Fruit fly (Drosophila melanogaster) whole organism, embryonic: ENCODE measurements around the gene CG43998.

Source experiments
- CG10147 ChIP-seq: fragments of 200-800 bp; sonication (Bioruptor generic); optimal IDR thresholded peaks from 2 replicates; lab custom pipeline; 2019; ENCODE audit warnings: missing biosample characterization, mild to moderate bottlenecking, missing genetic modification characterization, moderate library complexity
- CG10431 ChIP-seq: fragments of 200-800 bp; sonication (Bioruptor generic); optimal IDR thresholded peaks from 3 replicates; lab custom pipeline; 2018; ENCODE audit warnings: missing biosample characterization, mild to moderate bottlenecking, missing genetic modification characterization
- CG12104 ChIP-seq: fragments of 200-800 bp; sonication (Bioruptor generic); optimal IDR thresholded peaks from 3 replicates; lab custom pipeline; 2016; ENCODE audit warnings: missing biosample characterization, missing genetic modification characterization
- CG12219 ChIP-seq: fragments of 200-800 bp; sonication (Bioruptor generic); optimal IDR thresholded peaks from 3 replicates; lab custom pipeline; 2018; ENCODE audit warnings: missing biosample characterization, mild to moderate bottlenecking, missing genetic modification characterization
- CG12744 ChIP-seq: fragments of 200-800 bp; sonication (Bioruptor generic); optimal IDR thresholded peaks from 2 replicates; lab custom pipeline; 2016; ENCODE audit warnings: missing biosample characterization, missing genetic modification characterization
- CG14710 ChIP-seq: fragments of 200-800 bp; sonication (Bioruptor generic); optimal IDR thresholded peaks from 3 replicates; lab custom pipeline; 2019; ENCODE audit warnings: missing biosample characterization, mild to moderate bottlenecking, missing genetic modification characterization, moderate library complexity
- CG15269 ChIP-seq: fragments of 200-800 bp; sonication (Bioruptor generic); optimal IDR thresholded peaks from 2 replicates; lab custom pipeline; 2018; ENCODE audit warnings: missing biosample characterization, mild to moderate bottlenecking, missing genetic modification characterization, moderate library complexity
- CG15479 ChIP-seq: fragments of 200-800 bp; sonication (Bioruptor generic); optimal IDR thresholded peaks from 3 replicates; lab custom pipeline; 2019; ENCODE audit warnings: missing biosample characterization, mild to moderate bottlenecking, missing genetic modification characterization, moderate library complexity
- CG1647 ChIP-seq: fragments of 200-800 bp; sonication (Bioruptor generic); optimal IDR thresholded peaks from 3 replicates; lab custom pipeline; 2016; ENCODE audit warnings: missing biosample characterization, missing genetic modification characterization
- CG17568 ChIP-seq: fragments of 200-800 bp; sonication (Bioruptor generic); optimal IDR thresholded peaks from 2 replicates; lab custom pipeline; 2018; ENCODE audit warnings: missing biosample characterization, mild to moderate bottlenecking, missing genetic modification characterization, moderate library complexity
- CG2120 ChIP-seq: fragments of 200-800 bp; sonication (Bioruptor generic); optimal IDR thresholded peaks from 3 replicates; lab custom pipeline; 2016; ENCODE audit warnings: missing biosample characterization, missing genetic modification characterization
- CG2712 ChIP-seq: fragments of 200-800 bp; optimal IDR thresholded peaks from 3 replicates; lab custom pipeline; 2019; ENCODE audit warnings: missing biosample characterization, mild to moderate bottlenecking, missing genetic modification characterization, moderate library complexity
- CG2875 ChIP-seq: fragments of 200-800 bp; sonication (Bioruptor generic); optimal IDR thresholded peaks from 2 replicates; lab custom pipeline; 2017; ENCODE audit warnings: missing biosample characterization, mild to moderate bottlenecking, missing genetic modification characterization, missing genetic modification reagents
- CG30020 ChIP-seq: fragments of 200-800 bp; optimal IDR thresholded peaks from 2 replicates; lab custom pipeline; 2019; ENCODE audit warnings: missing biosample characterization, mild to moderate bottlenecking, missing genetic modification characterization, moderate library complexity
- CG32532 ChIP-seq: fragments of 200-800 bp; sonication (Bioruptor generic); IDR thresholded peaks from 2 replicates; pipeline ENCODE4 v1.3.6; 2022; ENCODE audit warnings: missing biosample characterization, missing genetic modification characterization
- CG3281 ChIP-seq: fragments of 200-800 bp; sonication (Bioruptor generic); optimal IDR thresholded peaks from 3 replicates; lab custom pipeline; 2017; ENCODE audit warnings: missing biosample characterization, mild to moderate bottlenecking, missing genetic modification characterization
- CG3847 ChIP-seq: fragments of 200-800 bp; sonication (Bioruptor generic); IDR thresholded peaks from 2 replicates; pipeline ENCODE4 v1.3.6; 2022; ENCODE audit warnings: missing biosample characterization, missing genetic modification characterization
- CG4360 ChIP-seq: fragments of 200-800 bp; sonication (Bioruptor generic); IDR thresholded peaks from 2 replicates; pipeline ENCODE4 v1.3.6; 2022; ENCODE audit warnings: missing biosample characterization, missing genetic modification characterization
- CG5953 ChIP-seq: fragments of 200-800 bp; sonication (Bioruptor generic); IDR thresholded peaks from 2 replicates; pipeline ENCODE4 v1.3.6; 2022; ENCODE audit warnings: missing biosample characterization, missing genetic modification characterization
- CG8359 ChIP-seq: fragments of 200-800 bp; sonication (Bioruptor generic); optimal IDR thresholded peaks from 2 replicates; lab custom pipeline; 2017; ENCODE audit warnings: missing biosample characterization, mild to moderate bottlenecking, missing genetic modification characterization, borderline replicate concordance
- CG9876 ChIP-seq: fragments of 200-800 bp; sonication (Bioruptor generic); optimal IDR thresholded peaks from 2 replicates; lab custom pipeline; 2016; ENCODE audit warnings: missing biosample characterization, missing genetic modification characterization
- CG9932 ChIP-seq: fragments of 200-800 bp; sonication (Bioruptor generic); IDR thresholded peaks from 2 replicates; pipeline ENCODE4 v1.3.6; 2022; ENCODE audit warnings: missing biosample characterization, missing genetic modification characterization
- Fer1 ChIP-seq: fragments of 200-800 bp; sonication (Bioruptor generic); optimal IDR thresholded peaks from 2 replicates; lab custom pipeline; 2017; ENCODE audit warnings: missing biosample characterization, mild to moderate bottlenecking, missing genetic modification characterization
- Hmx ChIP-seq: fragments of 200-800 bp; sonication (Bioruptor generic); optimal IDR thresholded peaks from 2 replicates; lab custom pipeline; 2016; ENCODE audit warnings: missing biosample characterization, missing genetic modification characterization
- Lpt ChIP-seq: fragments of >200 bp; optimal IDR thresholded peaks from 2 replicates; lab custom pipeline; 2018; ENCODE audit warnings: missing biosample characterization, missing genetic modification characterization
- MTF-1 ChIP-seq: fragments of 200-800 bp; sonication (Bioruptor generic); optimal IDR thresholded peaks from 2 replicates; lab custom pipeline; 2018; ENCODE audit warnings: missing biosample characterization, mild to moderate bottlenecking, missing genetic modification characterization, borderline replicate concordance
- Myb ChIP-seq: fragments of 200-800 bp; sonication (Bioruptor generic); optimal IDR thresholded peaks from 2 replicates; lab custom pipeline; 2016; ENCODE audit warnings: missing biosample characterization, missing genetic modification characterization
- Neu2 ChIP-seq: fragments of 200-800 bp; sonication (Bioruptor generic); optimal IDR thresholded peaks from 3 replicates; lab custom pipeline; 2016; ENCODE audit warnings: missing biosample characterization, missing genetic modification characterization, borderline replicate concordance
- Nf-YA ChIP-seq: fragments of 200-800 bp; sonication (Bioruptor generic); IDR thresholded peaks from 2 replicates; pipeline ENCODE4 v1.3.6; 2022; ENCODE audit warnings: missing biosample characterization, missing genetic modification characterization
- Ravus ChIP-seq: fragments of 200-800 bp; sonication (Bioruptor generic); IDR thresholded peaks from 2 replicates; pipeline ENCODE4 v1.3.6; 2022; ENCODE audit warnings: missing biosample characterization, missing genetic modification characterization
- Ssrp ChIP-seq: fragments of 200-800 bp; sonication (Bioruptor generic); optimal IDR thresholded peaks from 2 replicates; lab custom pipeline; 2018; ENCODE audit warnings: missing biosample characterization, mild to moderate bottlenecking, missing genetic modification characterization, moderate library complexity
- ab ChIP-seq: fragments of 200-800 bp; sonication (Bioruptor generic); optimal IDR thresholded peaks from 2 replicates; lab custom pipeline; 2016; ENCODE audit warnings: missing biosample characterization, missing genetic modification characterization
- abd-A ChIP-seq: fragments of 200-800 bp; sonication (Bioruptor generic); optimal IDR thresholded peaks from 3 replicates; lab custom pipeline; 2019; ENCODE audit warnings: missing biosample characterization, mild to moderate bottlenecking, missing genetic modification characterization, moderate library complexity
- az2 ChIP-seq: fragments of 200-800 bp; sonication (Bioruptor generic); optimal IDR thresholded peaks from 3 replicates; lab custom pipeline; 2016; ENCODE audit warnings: missing biosample characterization, missing genetic modification characterization
- caup ChIP-seq: fragments of 200-800 bp; sonication (Bioruptor generic); optimal IDR thresholded peaks from 3 replicates; lab custom pipeline; 2017; ENCODE audit warnings: missing biosample characterization, mild to moderate bottlenecking, missing genetic modification characterization, moderate library complexity; ENCODE audit not compliant: severe bottlenecking
- chinmo ChIP-seq: fragments of 200-800 bp; sonication (Bioruptor generic); IDR thresholded peaks from 4 replicates; pipeline ENCODE4 v1.3.6; 2022; ENCODE audit warnings: missing biosample characterization, missing genetic modification characterization; ENCODE audit not compliant: partially characterized antibody
- gt ChIP-seq: fragments of 200-800 bp; sonication (Bioruptor generic); IDR thresholded peaks from 2 replicates; pipeline ENCODE4 v1.3.6; 2022; ENCODE audit warnings: missing biosample characterization, missing genetic modification characterization
- hkb ChIP-seq, 2 experiments: fragments of 200-800 bp in 1 of 2; fragments of >200 bp in 1 of 2; sonication (Bioruptor generic) in 1 of 2; IDR thresholded peaks in 1 of 2; optimal IDR thresholded peaks in 1 of 2; 2 replicates each; pipeline versions ENCODE4 v1.3.6 to Lab custom; 2017 to 2022; ENCODE audit warnings: missing biosample characterization in 1 of 2, missing genetic modification characterization in 1 of 2
- ind ChIP-seq: fragments of 200-800 bp; sonication (Bioruptor generic); optimal IDR thresholded peaks from 3 replicates; lab custom pipeline; 2016; ENCODE audit warnings: missing biosample characterization, missing genetic modification characterization
- jumu ChIP-seq: fragments of 200-800 bp; sonication (Bioruptor generic); optimal IDR thresholded peaks from 3 replicates; lab custom pipeline; 2016; ENCODE audit warnings: missing biosample characterization, missing genetic modification characterization
- lilli ChIP-seq: fragments of 200-800 bp; sonication (Bioruptor generic); optimal IDR thresholded peaks from 3 replicates; lab custom pipeline; 2016; ENCODE audit warnings: missing biosample characterization, missing genetic modification characterization
- nerfin-1 ChIP-seq: fragments of 200-800 bp; sonication (Bioruptor generic); optimal IDR thresholded peaks from 3 replicates; lab custom pipeline; 2019; ENCODE audit warnings: missing biosample characterization, mild to moderate bottlenecking, missing genetic modification characterization, moderate library complexity
- pnt ChIP-seq: fragments of 200-800 bp; sonication (Bioruptor generic); optimal IDR thresholded peaks from 3 replicates; lab custom pipeline; 2016; ENCODE audit warnings: missing biosample characterization, missing genetic modification characterization
- ranshi ChIP-seq: fragments of 200-800 bp; sonication (Bioruptor generic); IDR thresholded peaks from 2 replicates; pipeline ENCODE4 v1.3.6; 2022; ENCODE audit warnings: missing biosample characterization, missing genetic modification characterization
- ro ChIP-seq: fragments of 200-800 bp; sonication (Bioruptor generic); IDR thresholded peaks from 2 replicates; pipeline ENCODE4 v1.3.6; 2022; ENCODE audit warnings: missing biosample characterization, missing genetic modification characterization
- toy ChIP-seq: fragments of 200-800 bp; sonication (Bioruptor generic); IDR thresholded peaks from 2 replicates; pipeline ENCODE4 v1.3.6; 2022; ENCODE audit warnings: missing biosample characterization, missing genetic modification characterization
- zfh1 ChIP-seq: fragments of 200-800 bp; sonication (Bioruptor generic); IDR thresholded peaks from 3 replicates; pipeline ENCODE4 v1.3.6; 2022; ENCODE audit warnings: missing biosample characterization, missing genetic modification characterization

The CG43998 gene

DNA sequence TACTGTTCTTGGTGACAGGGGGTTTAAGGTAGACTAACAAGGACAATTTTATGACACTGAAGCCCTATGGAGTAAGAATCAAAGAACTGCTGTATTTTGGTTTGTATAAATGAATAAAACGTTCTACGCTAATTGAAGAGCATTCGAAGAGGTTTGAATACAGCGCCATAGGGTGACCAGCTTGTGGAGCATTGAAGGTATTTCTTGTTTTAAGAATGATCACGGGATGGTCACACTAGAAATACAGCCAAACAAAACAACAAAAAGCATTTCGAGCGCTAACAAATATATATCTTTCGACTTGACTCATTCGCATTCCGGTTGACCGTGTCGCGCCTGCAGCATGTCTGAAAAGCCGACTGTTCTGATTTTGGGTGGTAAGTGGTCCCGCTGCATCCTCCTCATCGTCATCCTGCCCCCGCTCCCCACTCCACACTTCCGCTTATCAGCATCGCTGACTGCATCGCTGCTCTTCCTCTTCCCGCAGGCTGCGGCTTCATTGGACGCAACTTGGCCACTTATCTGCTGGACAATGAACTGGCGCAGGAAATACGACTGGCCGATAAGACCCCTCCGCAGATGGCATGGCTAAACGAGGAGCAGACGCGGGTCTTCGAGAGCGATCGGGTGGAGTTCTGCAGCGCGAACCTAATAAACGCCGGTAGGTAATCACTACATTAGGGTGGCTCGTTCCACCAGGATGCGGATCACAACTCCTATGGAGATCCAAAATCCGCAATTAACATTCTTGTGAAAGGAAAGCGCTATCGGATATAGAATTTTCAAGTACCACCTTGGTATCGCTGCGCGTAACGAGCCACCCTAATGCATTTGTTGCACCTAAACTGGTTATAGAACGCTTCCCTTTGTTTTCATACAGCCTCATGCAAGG, 5.1 kb upstream of the CG43998 start, which contains the start of gene CG5854 (continued):
- peak; percentile 41; the same call in 1 of the 2 replicates for TF ChIP-seq gt (GFP tag; lab: Robert Waterston, UW)
- TF ChIP-seq MTF-1: peak; percentile 66
- peak; percentile 75 for TF ChIP-seq ranshi (GFP tag; lab: Robert Waterston, UW)
- TF ChIP-seq az2: peak; percentile 81
- TF ChIP-seq Lpt (GFP tag; lab: Kevin White, UChicago): no peak
- TF ChIP-seq CG10147: peak; percentile 62
- peak; percentile 64 for TF ChIP-seq Fer1 (GFP tag; lab: Kevin White, UChicago)
- TF ChIP-seq CG1647 (GFP tag; lab: Kevin White, UChicago): peak; percentile 59
- peak; percentile 24 for TF ChIP-seq CG15479 (GFP tag; lab: Kevin White, UChicago)
- TF ChIP-seq hkb (optimal IDR thresholded peaks at IDR 0.05; lab: Kevin White, UChicago): no peak
- TF ChIP-seq hkb (GFP tag; IDR thresholded peaks at IDR 0.05; lab: Robert Waterston, UW): peak; percentile 87
- peak; percentile 51 for TF ChIP-seq nerfin-1
- TF ChIP-seq CG17568 (GFP tag; lab: Kevin White, UChicago): peak; percentile 95
- no peak for TF ChIP-seq Hmx
- TF ChIP-seq zfh1 (GFP tag; lab: Robert Waterston, UW): peak; percentile 92
- peak; percentile 33 for TF ChIP-seq Myb (GFP tag; lab: Kevin White, UChicago)
- TF ChIP-seq lilli: peak; percentile 77
- TF ChIP-seq CG2875 (GFP tag; lab: Kevin White, UChicago): peak; percentile 74
- peak; percentile 94 for TF ChIP-seq CG3847 (GFP tag; lab: Robert Waterston, UW)
- TF ChIP-seq toy (GFP tag; lab: Robert Waterston, UW): no peak
- peak; percentile 77 for TF ChIP-seq CG15269 (tag; lab: Kevin White, UChicago)
- no peak for TF ChIP-seq Neu2 (GFP tag; lab: Kevin White, UChicago)
- no peak; the same call in 1 of the 2 replicates for TF ChIP-seq Ravus
- TF ChIP-seq CG9876 (GFP tag; lab: Kevin White, UChicago): peak; percentile 73
- peak; percentile 16 for TF ChIP-seq ab
- TF ChIP-seq ind (GFP tag; lab: Kevin White, UChicago): peak; percentile 73
- TF ChIP-seq CG5953 (GFP tag; lab: Robert Waterston, UW): 0 out of 2 replicates have a peak, but pooled peaks have one; percentile 48
- peak; percentile 70 for TF ChIP-seq caup
- TF ChIP-seq CG9932 (GFP tag; lab: Robert Waterston, UW): 0 out of 2 replicates have a peak, but pooled peaks have one; percentile 24
- peak; percentile 5 for TF ChIP-seq jumu (GFP tag; lab: Kevin White, UChicago)
- TF ChIP-seq CG14710 (tag; lab: Kevin White, UChicago): peak; percentile 27
- no peak for TF ChIP-seq CG10431 (GFP tag; lab: Kevin White, UChicago)
- TF ChIP-seq CG2712 (tag; lab: Kevin White, UChicago): peak; percentile 75
- peak; percentile 68 for TF ChIP-seq CG4360 (GFP tag; lab: Robert Waterston, UW)
- TF ChIP-seq ro: peak; percentile 32; the same call in 1 of the 2 replicates
- TF ChIP-seq Nf-YA: peak; percentile 72; the same call in 1 of the 2 replicates
- peak; percentile 79 for TF ChIP-seq CG3281
- TF ChIP-seq CG8359 (GFP tag; lab: Kevin White, UChicago): no peak
- TF ChIP-seq CG12219 (GFP tag; lab: Kevin White, UChicago): peak; percentile 84
- TF ChIP-seq pnt: peak; percentile 48
- peak; percentile 83; the same call in 1 of the 4 replicates for TF ChIP-seq chinmo (GFP tag; lab: Robert Waterston, UW)
- TF ChIP-seq CG12104: no peak
- TF ChIP-seq CG12744 (GFP tag; lab: Kevin White, UChicago): peak; percentile 27
- peak; percentile 59 for TF ChIP-seq CG2120 (GFP tag; lab: Kevin White, UChicago)
- no peak for TF ChIP-seq abd-A (tag; lab: Kevin White, UChicago)
- peak; percentile 82 for TF ChIP-seq CG32532 (GFP tag; lab: Robert Waterston, UW)
- peak; percentile 5 for TF ChIP-seq CG30020 (tag; lab: Kevin White, UChicago)
- TF ChIP-seq Ssrp: peak; percentile 68
